Fruit fly (Drosophila melanogaster): ENCODE measurements around the gene CanA-14F.

Gene CanA-14F

DNA sequence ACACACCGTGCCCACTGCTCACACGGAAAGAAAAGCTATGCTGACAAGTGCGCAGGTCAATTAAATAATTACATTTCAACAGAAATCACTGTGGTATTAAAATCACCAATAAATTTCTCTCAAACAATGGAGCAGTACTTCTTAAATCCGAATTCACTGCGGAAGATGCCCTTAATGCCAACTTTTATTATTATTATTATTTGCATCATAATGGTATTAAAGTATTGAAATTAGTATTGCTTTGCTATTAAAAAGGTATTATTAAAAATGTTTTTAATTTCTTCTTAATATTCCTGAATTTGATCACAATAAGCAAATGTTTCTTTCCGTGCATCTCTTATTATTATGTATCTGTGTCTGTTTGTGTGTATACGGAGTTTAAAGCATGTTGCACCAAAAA lies 7.0 kb downstream of the CanA-14F start (continued):
- TF ChIP-seq CG17802 (tag; optimal IDR thresholded peaks at IDR 0.05) (no peak), exex (tag; optimal IDR thresholded peaks at IDR 0.05) (no peak), CG17361 (GFP tag; IDR thresholded peaks at IDR 0.05) (peak; percentile 63; the same call in 2 of the 3 replicates), dimm (GFP tag; IDR thresholded peaks at IDR 0.05) (no peak), D (optimal IDR thresholded peaks at IDR 0.05) (no peak), D (GFP tag; optimal IDR thresholded peaks at IDR 0.05) (peak; percentile 11), nmo (GFP tag; optimal IDR thresholded peaks at IDR 0.05) (peak; percentile 53), CG3407 (GFP tag; optimal IDR thresholded peaks at IDR 0.05) (no peak), CG4730 (GFP tag; IDR thresholded peaks at IDR 0.05) (no peak), HLH54F (GFP tag; optimal IDR thresholded peaks at IDR 0.05) (no peak), MTF-1 (GFP tag; optimal IDR thresholded peaks at IDR 0.05; ENCODE audit: borderline replicate concordance) (no peak), sna (GFP tag; IDR thresholded peaks at IDR 0.05; ENCODE audit: partially characterized antibody) (no peak), CG10654 (GFP tag; optimal IDR thresholded peaks at IDR 0.05) (peak; percentile 20), CG11504 (tag; optimal IDR thresholded peaks at IDR 0.05) (peak; percentile 77), CG4404 (GFP tag; IDR thresholded peaks at IDR 0.05) (no peak), Scr (GFP tag; IDR thresholded peaks at IDR 0.05; ENCODE audit: partially characterized antibody) (no peak), CG4328 (GFP tag; optimal IDR thresholded peaks at IDR 0.05) (no peak), slp2 (GFP tag; optimal IDR thresholded peaks at IDR 0.05) (no peak), CG13424 (tag; optimal IDR thresholded peaks at IDR 0.05) (peak; percentile 61), vnd (GFP tag; IDR thresholded peaks at IDR 0.05; ENCODE audit: partially characterized antibody) (no peak), run (tag; optimal IDR thresholded peaks at IDR 0.05) (no peak), ftz-f1 (GFP tag; optimal IDR thresholded peaks at IDR 0.05) (no peak), eyg (GFP tag; optimal IDR thresholded peaks at IDR 0.05) (no peak), bbx (GFP tag; IDR thresholded peaks at IDR 0.05; ENCODE audit: partially characterized antibody) (no peak), knrl (GFP tag; IDR thresholded peaks at IDR 0.05; ENCODE audit: partially characterized antibody) (no peak), CG30020 (tag; optimal IDR thresholded peaks at IDR 0.05) (no peak), bigmax (GFP tag; optimal IDR thresholded peaks at IDR 0.05) (no peak), CG17328 (GFP tag; IDR thresholded peaks at IDR 0.05) (no peak), CG16813 (GFP tag; IDR thresholded peaks at IDR 0.05; ENCODE audit: partially characterized antibody) (no peak), Lim3 (GFP tag; IDR thresholded peaks at IDR 0.05) (no peak), CG1792 (GFP tag; optimal IDR thresholded peaks at IDR 0.05) (no peak), CG16779 (GFP tag; IDR thresholded peaks at IDR 0.05) (no peak), CG17568 (GFP tag; optimal IDR thresholded peaks at IDR 0.05) (no peak), CG4424 (GFP tag; optimal IDR thresholded peaks at IDR 0.05) (peak; percentile 37), Sin3A (optimal IDR thresholded peaks at IDR 0.05) (no peak), fd102C (GFP tag; optimal IDR thresholded peaks at IDR 0.05) (no peak), CG8478 (optimal IDR thresholded peaks at IDR 0.05) (no peak), Hand (GFP tag; optimal IDR thresholded peaks at IDR 0.05) (peak; percentile 66), CG1529 (GFP tag; optimal IDR thresholded peaks at IDR 0.05) (no peak), bcd (GFP tag; optimal IDR thresholded peaks at IDR 0.05) (peak; percentile 35), CG15269 (tag; optimal IDR thresholded peaks at IDR 0.05) (peak; percentile 57), jing (GFP tag; optimal IDR thresholded peaks at IDR 0.05) (no peak), pho (GFP tag; optimal IDR thresholded peaks at IDR 0.05) (peak; percentile 3), abd-A (tag; optimal IDR thresholded peaks at IDR 0.05) (no peak), CG4707 (GFP tag; optimal IDR thresholded peaks at IDR 0.05) (no peak), fd96Cb (tag; optimal IDR thresholded peaks at IDR 0.05) (peak; percentile 44), Optix (GFP tag; IDR thresholded peaks at IDR 0.05) (no peak), peb (GFP tag; IDR thresholded peaks at IDR 0.05) (no peak), pita (GFP tag; optimal IDR thresholded peaks at IDR 0.05) (no peak), sima (GFP tag; optimal IDR thresholded peaks at IDR 0.05) (no peak), ci (GFP tag; IDR thresholded peaks at IDR 0.05) (no peak)
